Fruit fly (Drosophila melanogaster) whole organism, embryonic: ENCODE results near the gene CG14893.
A peak's percentile ranks its signal among the peaks of the same experiment; 100 is the strongest.

Source experiments
- Bgb ChIP-seq: fragments of 200-800 bp; sonication (Bioruptor generic); IDR thresholded peaks from 2 replicates; pipeline ENCODE4 v1.3.6; 2022; ENCODE audit warnings: missing biosample characterization, missing genetic modification characterization; ENCODE audit not compliant: partially characterized antibody
- Blimp-1 ChIP-seq: fragments of 200-800 bp; sonication (Bioruptor generic); optimal IDR thresholded peaks from 3 replicates; lab custom pipeline; 2018; ENCODE audit warnings: missing biosample characterization, missing genetic modification characterization, mild to moderate bottlenecking, moderate library complexity, missing genetic modification reagents
- CG11085 ChIP-seq: fragments of 200-800 bp; sonication (Bioruptor generic); IDR thresholded peaks from 2 replicates; pipeline ENCODE4 v1.3.6; 2022; ENCODE audit warnings: missing biosample characterization, missing genetic modification characterization
- CG11456 ChIP-seq: fragments of 200-800 bp; sonication (Bioruptor generic); IDR thresholded peaks from 3 replicates; pipeline ENCODE4 v1.3.6; 2022; ENCODE audit warnings: missing biosample characterization, missing genetic modification characterization
- CG12299 ChIP-seq: fragments of 200-800 bp; sonication (Bioruptor generic); optimal IDR thresholded peaks from 2 replicates; lab custom pipeline; 2018; ENCODE audit warnings: missing biosample characterization, mild to moderate bottlenecking, missing genetic modification characterization
- CG12769 ChIP-seq: fragments of 200-800 bp; sonication (Bioruptor generic); optimal IDR thresholded peaks from 2 replicates; lab custom pipeline; 2019; ENCODE audit warnings: missing biosample characterization, mild to moderate bottlenecking, missing genetic modification characterization, moderate library complexity
- CG12942 ChIP-seq: fragments of 200-800 bp; sonication (Bioruptor generic); optimal IDR thresholded peaks from 3 replicates; lab custom pipeline; 2016; ENCODE audit warnings: missing biosample characterization, missing genetic modification characterization
- CG14710 ChIP-seq: fragments of 200-800 bp; sonication (Bioruptor generic); optimal IDR thresholded peaks from 3 replicates; lab custom pipeline; 2019; ENCODE audit warnings: missing biosample characterization, mild to moderate bottlenecking, missing genetic modification characterization, moderate library complexity
- CG15514 ChIP-seq: fragments of 200-800 bp; sonication (Bioruptor generic); optimal IDR thresholded peaks from 3 replicates; lab custom pipeline; 2017; ENCODE audit warnings: missing biosample characterization, missing genetic modification characterization, mild to moderate bottlenecking, moderate library complexity, missing genetic modification reagents
- CG1602 ChIP-seq: fragments of 200-800 bp; sonication (Bioruptor generic); optimal IDR thresholded peaks from 3 replicates; lab custom pipeline; 2016; ENCODE audit warnings: missing biosample characterization, missing genetic modification characterization
- CG17829 ChIP-seq: fragments of 200-800 bp; optimal IDR thresholded peaks from 2 replicates; lab custom pipeline; 2019; ENCODE audit warnings: missing biosample characterization, mild to moderate bottlenecking, missing genetic modification characterization, moderate library complexity
- CG17912 ChIP-seq: fragments of 200-800 bp; sonication (Bioruptor generic); optimal IDR thresholded peaks from 2 replicates; lab custom pipeline; 2018; ENCODE audit warnings: missing biosample characterization, mild to moderate bottlenecking, missing genetic modification characterization
- CG2199 ChIP-seq: fragments of 200-800 bp; sonication (Bioruptor generic); IDR thresholded peaks from 3 replicates; pipeline ENCODE4 v1.3.6; 2022; ENCODE audit warnings: missing biosample characterization, missing genetic modification characterization
- CG31224 ChIP-seq: fragments of 200-800 bp; sonication (Bioruptor generic); IDR thresholded peaks from 2 replicates; pipeline ENCODE4 v1.3.6; 2022; ENCODE audit warnings: missing biosample characterization, missing genetic modification characterization
- CG32772 ChIP-seq: fragments of 200-800 bp; sonication (Bioruptor generic); IDR thresholded peaks from 2 replicates; pipeline ENCODE4 v1.3.6; 2022; ENCODE audit warnings: missing biosample characterization, missing genetic modification characterization
- CG3281 ChIP-seq: fragments of 200-800 bp; sonication (Bioruptor generic); optimal IDR thresholded peaks from 3 replicates; lab custom pipeline; 2017; ENCODE audit warnings: missing biosample characterization, mild to moderate bottlenecking, missing genetic modification characterization
- CG33557 ChIP-seq: fragments of 200-800 bp; sonication (Bioruptor generic); optimal IDR thresholded peaks from 2 replicates; lab custom pipeline; 2019; ENCODE audit warnings: missing biosample characterization, mild to moderate bottlenecking, missing genetic modification characterization, moderate library complexity
- CG4360 ChIP-seq: fragments of 200-800 bp; sonication (Bioruptor generic); IDR thresholded peaks from 2 replicates; pipeline ENCODE4 v1.3.6; 2022; ENCODE audit warnings: missing biosample characterization, missing genetic modification characterization
- CG6272 ChIP-seq: fragments of 200-800 bp; sonication (Bioruptor generic); IDR thresholded peaks from 2 replicates; pipeline ENCODE4 v1.3.6; 2022; ENCODE audit warnings: missing biosample characterization, missing genetic modification characterization
- CG6765 ChIP-seq: fragments of 200-800 bp; sonication (Bioruptor generic); optimal IDR thresholded peaks from 3 replicates; lab custom pipeline; 2017; ENCODE audit warnings: missing biosample characterization, mild to moderate bottlenecking, missing genetic modification characterization
- CG7556 ChIP-seq: fragments of 200-800 bp; sonication (Bioruptor generic); optimal IDR thresholded peaks from 2 replicates; lab custom pipeline; 2017; ENCODE audit warnings: missing biosample characterization, mild to moderate bottlenecking, missing genetic modification characterization
- CG7745 ChIP-seq: fragments of 200-800 bp; sonication (Bioruptor generic); optimal IDR thresholded peaks from 2 replicates; lab custom pipeline; 2018; ENCODE audit warnings: missing biosample characterization, mild to moderate bottlenecking, missing genetic modification characterization, moderate library complexity
- CG9797 ChIP-seq: fragments of 200-800 bp; sonication (Bioruptor generic); optimal IDR thresholded peaks from 3 replicates; lab custom pipeline; 2018; ENCODE audit warnings: missing biosample characterization, mild to moderate bottlenecking, missing genetic modification characterization
- Eip74EF ChIP-seq, 2 experiments: fragments of 200-800 bp in 1 of 2; fragments of >200 bp in 1 of 2; sonication (Bioruptor generic) in 1 of 2; optimal IDR thresholded peaks; 2 replicates each; lab custom pipeline; 2017 to 2019; ENCODE audit warnings: missing biosample characterization in 2 of 2, missing genetic modification characterization in 2 of 2, mild to moderate bottlenecking in 1 of 2, moderate library complexity in 1 of 2
- H2.0 ChIP-seq: fragments of 200-800 bp; sonication (Bioruptor generic); IDR thresholded peaks from 2 replicates; pipeline ENCODE4 v1.3.6; 2022; ENCODE audit warnings: missing biosample characterization, missing genetic modification characterization
- HHEX ChIP-seq: fragments of 200-800 bp; sonication (Bioruptor generic); optimal IDR thresholded peaks from 3 replicates; lab custom pipeline; 2017; ENCODE audit warnings: missing biosample characterization, mild to moderate bottlenecking, missing genetic modification characterization, missing genetic modification reagents
- Hmr ChIP-seq: fragments of 200-800 bp; sonication (Bioruptor generic); optimal IDR thresholded peaks from 3 replicates; lab custom pipeline; 2017; ENCODE audit warnings: mild to moderate bottlenecking, missing biosample characterization, missing genetic modification reagents, missing genetic modification characterization
- NC2α ChIP-seq: fragments of 200-800 bp; sonication (Bioruptor generic); optimal IDR thresholded peaks from 2 replicates; lab custom pipeline; 2016; ENCODE audit warnings: missing biosample characterization, missing genetic modification characterization
- PHDP ChIP-seq: fragments of 200-800 bp; sonication (Bioruptor generic); optimal IDR thresholded peaks from 3 replicates; lab custom pipeline; 2018; ENCODE audit warnings: missing biosample characterization, mild to moderate bottlenecking, missing genetic modification characterization, moderate library complexity
- Scr ChIP-seq: fragments of 200-800 bp; sonication (Bioruptor generic); IDR thresholded peaks from 2 replicates; pipeline ENCODE4 v1.3.6; 2022; ENCODE audit warnings: missing biosample characterization, missing genetic modification characterization; ENCODE audit not compliant: partially characterized antibody
- Side ChIP-seq: fragments of 200-800 bp; sonication (Bioruptor generic); optimal IDR thresholded peaks from 2 replicates; lab custom pipeline; 2016; ENCODE audit warnings: missing biosample characterization, missing genetic modification characterization
- Ssrp ChIP-seq: fragments of 200-800 bp; sonication (Bioruptor generic); optimal IDR thresholded peaks from 2 replicates; lab custom pipeline; 2018; ENCODE audit warnings: missing biosample characterization, mild to moderate bottlenecking, missing genetic modification characterization, moderate library complexity
- ara ChIP-seq: fragments of 200-800 bp; sonication (Bioruptor generic); IDR thresholded peaks from 2 replicates; pipeline ENCODE4 v1.3.6; 2022; ENCODE audit warnings: missing biosample characterization, missing genetic modification characterization
- cad ChIP-seq: fragments of >200 bp; optimal IDR thresholded peaks from 2 replicates; lab custom pipeline; 2017; ENCODE audit warnings: missing biosample characterization, missing genetic modification characterization
- cas ChIP-seq: fragments of 200-800 bp; sonication (Bioruptor generic); IDR thresholded peaks from 2 replicates; pipeline ENCODE4 v1.3.6; 2022; ENCODE audit warnings: missing biosample characterization, missing genetic modification characterization
- cg ChIP-seq: fragments of 200-800 bp; sonication (Bioruptor generic); optimal IDR thresholded peaks from 3 replicates; lab custom pipeline; 2019; ENCODE audit warnings: missing biosample characterization, mild to moderate bottlenecking, missing genetic modification characterization, moderate library complexity
- chn ChIP-seq: fragments of 200-800 bp; sonication (Bioruptor generic); optimal IDR thresholded peaks from 2 replicates; lab custom pipeline; 2016; ENCODE audit warnings: missing biosample characterization, missing genetic modification characterization
- ci ChIP-seq: fragments of 200-800 bp; sonication (Bioruptor generic); IDR thresholded peaks from 3 replicates; pipeline ENCODE4 v1.3.6; 2022; ENCODE audit warnings: missing biosample characterization, missing genetic modification characterization
- croc ChIP-seq: fragments of 200-800 bp; sonication (Bioruptor generic); conservative IDR thresholded peaks from 3 replicates; pipeline ENCODE4 v1.3.6; 2022; ENCODE audit warnings: missing biosample characterization, missing genetic modification characterization
- ems ChIP-seq: fragments of 200-800 bp; sonication (Bioruptor generic); optimal IDR thresholded peaks from 3 replicates; lab custom pipeline; 2016; ENCODE audit warnings: missing biosample characterization, missing genetic modification characterization
- fd64A ChIP-seq: fragments of 200-800 bp; sonication (Bioruptor generic); optimal IDR thresholded peaks from 3 replicates; lab custom pipeline; 2018; ENCODE audit warnings: missing biosample characterization, mild to moderate bottlenecking, missing genetic modification characterization
- gce ChIP-seq: fragments of 200-800 bp; sonication (Bioruptor generic); IDR thresholded peaks from 3 replicates; pipeline ENCODE4 v1.3.6; 2022; ENCODE audit warnings: missing biosample characterization, missing genetic modification characterization
- gfzf ChIP-seq: fragments of 200-800 bp; sonication (Bioruptor generic); optimal IDR thresholded peaks from 2 replicates; lab custom pipeline; 2016; ENCODE audit warnings: missing biosample characterization, mild to moderate bottlenecking, missing genetic modification characterization, moderate library complexity
- hbn ChIP-seq: fragments of 200-800 bp; sonication (Bioruptor generic); IDR thresholded peaks from 2 replicates; pipeline ENCODE4 v1.3.6; 2022; ENCODE audit warnings: missing biosample characterization, missing genetic modification characterization; ENCODE audit not compliant: partially characterized antibody
- kay ChIP-seq: fragments of 200-800 bp; sonication (Bioruptor generic); optimal IDR thresholded peaks from 2 replicates; lab custom pipeline; 2016; ENCODE audit warnings: missing biosample characterization, missing genetic modification characterization
- kni ChIP-seq: fragments of 200-800 bp; sonication (Bioruptor generic); optimal IDR thresholded peaks from 3 replicates; lab custom pipeline; 2017; ENCODE audit warnings: mild to moderate bottlenecking, missing biosample characterization, missing genetic modification reagents, missing genetic modification characterization
- pnt ChIP-seq: fragments of 200-800 bp; sonication (Bioruptor generic); optimal IDR thresholded peaks from 3 replicates; lab custom pipeline; 2016; ENCODE audit warnings: missing biosample characterization, missing genetic modification characterization
- rib ChIP-seq: fragments of 200-800 bp; sonication (Bioruptor generic); IDR thresholded peaks from 2 replicates; pipeline ENCODE4 v1.3.6; 2022; ENCODE audit warnings: missing biosample characterization, missing genetic modification characterization
- row ChIP-seq: fragments of 200-800 bp; sonication (Bioruptor generic); IDR thresholded peaks from 3 replicates; pipeline ENCODE4 v1.3.6; 2022; ENCODE audit warnings: missing biosample characterization, missing genetic modification characterization
- slou ChIP-seq: fragments of 200-800 bp; sonication (Bioruptor generic); optimal IDR thresholded peaks from 3 replicates; lab custom pipeline; 2016; ENCODE audit warnings: missing biosample characterization, missing genetic modification characterization
- wek ChIP-seq: fragments of 200-800 bp; sonication (Bioruptor generic); optimal IDR thresholded peaks from 3 replicates; lab custom pipeline; 2018; ENCODE audit warnings: missing biosample characterization, mild to moderate bottlenecking, missing genetic modification characterization, moderate library complexity

Gene CG14893

dm6 chr3R:16655000-16655493, 34.5 kb downstream of the CG14893 start (continued):
- peak; percentile 63 for TF ChIP-seq kni (GFP tag; lab: Kevin White, UChicago)
- TF ChIP-seq rib = no peak
- no peak for TF ChIP-seq CG31224
- TF ChIP-seq Eip74EF (GFP tag; optimal IDR thresholded peaks at IDR 0.05; lab: Kevin White, UChicago) = peak in 1 of 2 experiments; percentile 75
- TF ChIP-seq CG15514 (GFP tag; lab: Kevin White, UChicago) = no peak
- no peak for TF ChIP-seq CG11085
- no peak for TF ChIP-seq ci (GFP tag; lab: Robert Waterston, UW)
- no peak for TF ChIP-seq ems (GFP tag; lab: Kevin White, UChicago)
- TF ChIP-seq wek = no peak
- TF ChIP-seq slou = no peak
- TF ChIP-seq pnt = no peak
- TF ChIP-seq cad = no peak
- no peak for TF ChIP-seq cg
- no peak for TF ChIP-seq cas (GFP tag; lab: Robert Waterston, UW)
- no peak for TF ChIP-seq Bgb (GFP tag; lab: Robert Waterston, UW)
- TF ChIP-seq CG7745 (tag; lab: Kevin White, UChicago) = no peak
- no peak for TF ChIP-seq CG2199
- peak; percentile 19 for TF ChIP-seq Blimp-1 (GFP tag; lab: Kevin White, UChicago)
- no peak for TF ChIP-seq chn (GFP tag; lab: Kevin White, UChicago)
- TF ChIP-seq Side = no peak
- no peak for TF ChIP-seq CG1602 (GFP tag; lab: Kevin White, UChicago)
- TF ChIP-seq CG33557 = peak; percentile 49
- no peak for TF ChIP-seq CG6765 (GFP tag; lab: Kevin White, UChicago)
- TF ChIP-seq H2.0 (GFP tag; lab: Robert Waterston, UW) = no peak
- TF ChIP-seq CG17829 (tag; lab: Kevin White, UChicago) = no peak
- peak; percentile 40 for TF ChIP-seq CG12299 (tag; lab: Kevin White, UChicago)
- TF ChIP-seq CG12769 = no peak
- TF ChIP-seq CG32772 (GFP tag; lab: Robert Waterston, UW) = no peak
- TF ChIP-seq kay = no peak
- TF ChIP-seq gfzf (GFP tag; lab: Kevin White, UChicago) = no peak
- no peak for TF ChIP-seq CG9797
- no peak for TF ChIP-seq CG14710 (tag; lab: Kevin White, UChicago)
- TF ChIP-seq hbn (GFP tag; lab: Robert Waterston, UW) = no peak
- TF ChIP-seq CG17912 (GFP tag; lab: Kevin White, UChicago) = no peak
- no peak for TF ChIP-seq CG12942 (GFP tag; lab: Kevin White, UChicago)
- no peak for TF ChIP-seq gce (GFP tag; lab: Robert Waterston, UW)
- no peak for TF ChIP-seq Scr
- TF ChIP-seq fd64A (GFP tag; lab: Kevin White, UChicago) = peak; percentile 15
- no peak for TF ChIP-seq CG7556 (GFP tag; lab: Kevin White, UChicago)
- TF ChIP-seq Ssrp (tag; lab: Kevin White, UChicago) = no peak
- TF ChIP-seq row (GFP tag; lab: Robert Waterston, UW) = no peak
- TF ChIP-seq CG4360 (GFP tag; lab: Robert Waterston, UW) = no peak
- TF ChIP-seq CG6272 = no peak
- peak; percentile 42; the same call in 1 of the 2 replicates for TF ChIP-seq ara (GFP tag; lab: Robert Waterston, UW)
- TF ChIP-seq NC2α = no peak
- no peak for TF ChIP-seq HHEX (GFP tag; lab: Kevin White, UChicago)
- no peak for TF ChIP-seq CG3281 (GFP tag; lab: Kevin White, UChicago)
- TF ChIP-seq croc (GFP tag; lab: Robert Waterston, UW) = no peak
- no peak for TF ChIP-seq CG11456
- no peak for TF ChIP-seq Hmr
- TF ChIP-seq PHDP = no peak
